Fruit fly (Drosophila melanogaster): ENCODE measurements around the gene tara.

Gene tara

dm6 chr3R:16222300-16222903 lies 3.0 kb upstream of the tara start (continued):
- peak; percentile 100 for TF ChIP-seq CG33213 (GFP tag; optimal IDR thresholded peaks at IDR 0.05)
- TF ChIP-seq CG12155 (GFP tag; optimal IDR thresholded peaks at IDR 0.05), result peak; percentile 98
- peak; percentile 100 for TF ChIP-seq Rfx (GFP tag; IDR thresholded peaks at IDR 0.05)
- peak; percentile 99 for TF ChIP-seq CG8290 (GFP tag; optimal IDR thresholded peaks at IDR 0.05)
- TF ChIP-seq CG8290 (tag; optimal IDR thresholded peaks at IDR 0.05), result peak; percentile 94 to 100
- no peak for TF ChIP-seq tll (GFP tag; optimal IDR thresholded peaks at IDR 0.05)
- TF ChIP-seq Oaz (GFP tag; IDR thresholded peaks at IDR 0.05), result peak; percentile 99
- peak; percentile 99 for TF ChIP-seq Camta (GFP tag; optimal IDR thresholded peaks at IDR 0.05)
- TF ChIP-seq CG11398 (GFP tag; optimal IDR thresholded peaks at IDR 0.05), result peak; percentile 99
- TF ChIP-seq sna (GFP tag; IDR thresholded peaks at IDR 0.05; ENCODE audit: partially characterized antibody), result no peak
- TF ChIP-seq kni (GFP tag; optimal IDR thresholded peaks at IDR 0.05), result peak; percentile 95
- TF ChIP-seq H15 (GFP tag; IDR thresholded peaks at IDR 0.05), result peak; percentile 100
- peak; percentile 100 for TF ChIP-seq vvl (GFP tag; IDR thresholded peaks at IDR 0.05)
- peak; percentile 93 for TF ChIP-seq grn (GFP tag; optimal IDR thresholded peaks at IDR 0.05)
- peak; percentile 100 for TF ChIP-seq Aef1 (GFP tag; IDR thresholded peaks at IDR 0.05)
- peak; percentile 48 for TF ChIP-seq pzg (GFP tag; optimal IDR thresholded peaks at IDR 0.05)
- peak; percentile 62; the same call in 1 of the 2 replicates for TF ChIP-seq bbx (GFP tag; IDR thresholded peaks at IDR 0.05; ENCODE audit: partially characterized antibody)
- TF ChIP-seq usp (GFP tag; optimal IDR thresholded peaks at IDR 0.05), result no peak
- peak; percentile 95 for TF ChIP-seq Hand (GFP tag; optimal IDR thresholded peaks at IDR 0.05)
- TF ChIP-seq CG18764 (GFP tag; optimal IDR thresholded peaks at IDR 0.05), result peak; percentile 99
- no peak for TF ChIP-seq amos (GFP tag; IDR thresholded peaks at IDR 0.05; ENCODE audit: partially characterized antibody)
- peak; percentile 100 for TF ChIP-seq chn (GFP tag; optimal IDR thresholded peaks at IDR 0.05)
- peak; percentile 48 for TF ChIP-seq Dp (GFP tag; optimal IDR thresholded peaks at IDR 0.05)
- TF ChIP-seq klu (GFP tag; IDR thresholded peaks at IDR 0.05), result peak; percentile 97
- peak; percentile 93 for TF ChIP-seq CG10267 (tag; optimal IDR thresholded peaks at IDR 0.05)
- peak; percentile 95 for TF ChIP-seq twi (tag; optimal IDR thresholded peaks at IDR 0.05)
- TF ChIP-seq CG8478 (optimal IDR thresholded peaks at IDR 0.05), result peak; percentile 92
- peak; percentile 100 for TF ChIP-seq ara (GFP tag; IDR thresholded peaks at IDR 0.05)
- TF ChIP-seq fd102C (GFP tag; optimal IDR thresholded peaks at IDR 0.05), result peak; percentile 85
- peak; percentile 99 for TF ChIP-seq slbo (GFP tag; IDR thresholded peaks at IDR 0.05)
- peak; percentile 91 for TF ChIP-seq Sox100B (GFP tag; optimal IDR thresholded peaks at IDR 0.05)
- TF ChIP-seq CG31441 (GFP tag; IDR thresholded peaks at IDR 0.05), result peak; percentile 89
- TF ChIP-seq sug (tag; optimal IDR thresholded peaks at IDR 0.05), result peak; percentile 96
- TF ChIP-seq CTCF (GFP tag; optimal IDR thresholded peaks at IDR 0.05), result peak; percentile 77
- no peak; the same call in 2 of the 3 replicates for TF ChIP-seq CG16813 (GFP tag; IDR thresholded peaks at IDR 0.05; ENCODE audit: partially characterized antibody)
- TF ChIP-seq Sin3A (optimal IDR thresholded peaks at IDR 0.05), result no peak
- TF ChIP-seq dan (GFP tag; IDR thresholded peaks at IDR 0.05), result peak; percentile 99
- TF ChIP-seq jumu (GFP tag; optimal IDR thresholded peaks at IDR 0.05), result peak; percentile 100
- TF ChIP-seq ind (GFP tag; optimal IDR thresholded peaks at IDR 0.05), result peak; percentile 100
- TF ChIP-seq CG5953 (GFP tag; IDR thresholded peaks at IDR 0.05), result peak; percentile 100
- TF ChIP-seq Six4 (GFP tag; optimal IDR thresholded peaks at IDR 0.05), result peak; percentile 99
- TF ChIP-seq p53 (GFP tag; optimal IDR thresholded peaks at IDR 0.05), result peak; percentile 99
- TF ChIP-seq CG11247 (GFP tag; IDR thresholded peaks at IDR 0.05), result peak; percentile 99
- peak; percentile 98 for TF ChIP-seq trh (GFP tag; optimal IDR thresholded peaks at IDR 0.05)
- peak; percentile 95 for TF ChIP-seq CG3163 (GFP tag; optimal IDR thresholded peaks at IDR 0.05)
- TF ChIP-seq CG15514 (GFP tag; optimal IDR thresholded peaks at IDR 0.05), result peak; percentile 96
- peak; percentile 99 for TF ChIP-seq tap (tag; optimal IDR thresholded peaks at IDR 0.05)
- TF ChIP-seq vfl (GFP tag; optimal IDR thresholded peaks at IDR 0.05), result peak; percentile 99
- TF ChIP-seq CG7839 (tag; optimal IDR thresholded peaks at IDR 0.05), result peak; percentile 100
- peak; percentile 99 for TF ChIP-seq repo (GFP tag; optimal IDR thresholded peaks at IDR 0.05)
- peak; percentile 98 for TF ChIP-seq luna (GFP tag; optimal IDR thresholded peaks at IDR 0.05)
- TF ChIP-seq CG10366 (GFP tag; IDR thresholded peaks at IDR 0.05), result peak; percentile 100
